Fruit fly (Drosophila melanogaster) whole organism, embryonic: ENCODE results near the gene Cyt-c1.

Source experiments
- CG4617 ChIP-seq: fragments of 200-800 bp; sonication (Bioruptor generic); optimal IDR thresholded peaks from 3 replicates; lab custom pipeline; 2016; ENCODE audit warnings: missing biosample characterization, missing genetic modification characterization, borderline replicate concordance
- CG6791 ChIP-seq: fragments of 200-800 bp; sonication (Bioruptor generic); IDR thresholded peaks from 3 replicates; pipeline ENCODE4 v1.3.6; 2022; ENCODE audit warnings: missing biosample characterization, missing genetic modification characterization; ENCODE audit not compliant: partially characterized antibody
- Hmr ChIP-seq: fragments of 200-800 bp; sonication (Bioruptor generic); optimal IDR thresholded peaks from 3 replicates; lab custom pipeline; 2017; ENCODE audit warnings: mild to moderate bottlenecking, missing biosample characterization, missing genetic modification reagents, missing genetic modification characterization
- crp ChIP-seq, 2 experiments: fragments of 200-800 bp; sonication (Bioruptor generic); optimal IDR thresholded peaks; 2 replicates in 1 of 2; 3 replicates in 1 of 2; lab custom pipeline; 2017; ENCODE audit warnings: missing biosample characterization in 2 of 2, missing genetic modification characterization in 2 of 2, mild to moderate bottlenecking in 1 of 2, moderate library complexity in 1 of 2
- lola ChIP-seq, 3 experiments: fragments of >200 bp in 2 of 3; fragments of 200-800 bp in 1 of 3; sonication (Bioruptor generic) in 1 of 3; optimal IDR thresholded peaks; 2 replicates each; lab custom pipeline; 2017 to 2019; ENCODE audit warnings: missing biosample characterization in 3 of 3, missing genetic modification characterization in 3 of 3, mild to moderate bottlenecking in 1 of 3, moderate library complexity in 1 of 3

dm6 chr3L:5365164-5365879 is 5.3 kb downstream of the Cyt-c1 start:
- TF ChIP-seq CG6791 (GFP tag; lab: Robert Waterston, UW) (no peak), CG4617 (no peak), crp (GFP tag; optimal IDR thresholded peaks at IDR 0.05; lab: Kevin White, UChicago) (no peak), Hmr (no peak), lola (GFP tag; optimal IDR thresholded peaks at IDR 0.05; lab: Kevin White, UChicago) (no peak)
